Fruit fly (Drosophila melanogaster) whole organism, embryonic: ENCODE measurements around the gene glu.

Experiments
- Antp ChIP-seq: fragments of 200-800 bp; sonication (Bioruptor generic); optimal IDR thresholded peaks from 3 replicates; lab custom pipeline; 2016; ENCODE audit warnings: missing biosample characterization, missing genetic modification characterization
- CG10147 ChIP-seq: fragments of 200-800 bp; sonication (Bioruptor generic); optimal IDR thresholded peaks from 2 replicates; lab custom pipeline; 2019; ENCODE audit warnings: missing biosample characterization, mild to moderate bottlenecking, missing genetic modification characterization, moderate library complexity
- CG12236 ChIP-seq: fragments of 200-800 bp; sonication (Bioruptor generic); optimal IDR thresholded peaks from 2 replicates; lab custom pipeline; 2016; ENCODE audit warnings: missing biosample characterization, missing genetic modification characterization
- CG14050 ChIP-seq: fragments of 200-800 bp; sonication (Bioruptor generic); IDR thresholded peaks from 3 replicates; pipeline ENCODE4 v1.3.6; 2022; ENCODE audit warnings: missing biosample characterization, missing genetic modification characterization
- CG15696 ChIP-seq: fragments of 200-800 bp; sonication (Bioruptor generic); optimal IDR thresholded peaks from 2 replicates; lab custom pipeline; 2019; ENCODE audit warnings: missing biosample characterization, mild to moderate bottlenecking, missing genetic modification characterization, moderate library complexity
- CG1792 ChIP-seq: fragments of 200-800 bp; sonication (Bioruptor generic); optimal IDR thresholded peaks from 2 replicates; lab custom pipeline; 2016; ENCODE audit warnings: missing biosample characterization, missing genetic modification characterization
- CG18764 ChIP-seq: fragments of 200-800 bp; sonication (Bioruptor generic); optimal IDR thresholded peaks from 3 replicates; lab custom pipeline; 2016; ENCODE audit warnings: missing biosample characterization, missing genetic modification characterization
- CG2129 ChIP-seq: fragments of 200-800 bp; sonication (Bioruptor generic); IDR thresholded peaks from 2 replicates; pipeline ENCODE4 v1.3.6; 2022; ENCODE audit warnings: missing biosample characterization, missing genetic modification characterization; ENCODE audit not compliant: partially characterized antibody
- CG32532 ChIP-seq: fragments of 200-800 bp; sonication (Bioruptor generic); IDR thresholded peaks from 2 replicates; pipeline ENCODE4 v1.3.6; 2022; ENCODE audit warnings: missing biosample characterization, missing genetic modification characterization
- CG4282 ChIP-seq: fragments of 200-800 bp; sonication (Bioruptor generic); optimal IDR thresholded peaks from 2 replicates; lab custom pipeline; 2016; ENCODE audit warnings: missing biosample characterization, missing genetic modification characterization
- CG4820 ChIP-seq: fragments of 200-800 bp; sonication (Bioruptor generic); optimal IDR thresholded peaks from 3 replicates; lab custom pipeline; 2016; ENCODE audit warnings: missing biosample characterization, missing genetic modification characterization
- CG5953 ChIP-seq: fragments of 200-800 bp; sonication (Bioruptor generic); IDR thresholded peaks from 2 replicates; pipeline ENCODE4 v1.3.6; 2022; ENCODE audit warnings: missing biosample characterization, missing genetic modification characterization
- CG6175 ChIP-seq: fragments of 200-800 bp; sonication (Bioruptor generic); IDR thresholded peaks from 3 replicates; pipeline ENCODE4 v1.3.6; 2022; ENCODE audit warnings: missing biosample characterization, missing genetic modification characterization
- CG7745 ChIP-seq: fragments of 200-800 bp; sonication (Bioruptor generic); optimal IDR thresholded peaks from 2 replicates; lab custom pipeline; 2018; ENCODE audit warnings: missing biosample characterization, mild to moderate bottlenecking, missing genetic modification characterization, moderate library complexity
- CG7987 ChIP-seq: fragments of 200-800 bp; sonication (Bioruptor generic); optimal IDR thresholded peaks from 2 replicates; lab custom pipeline; 2018; ENCODE audit warnings: missing biosample characterization, mild to moderate bottlenecking, missing genetic modification characterization, moderate library complexity
- CG8089 ChIP-seq: fragments of 200-800 bp; sonication (Bioruptor generic); optimal IDR thresholded peaks from 3 replicates; lab custom pipeline; 2016; ENCODE audit warnings: missing biosample characterization, missing genetic modification characterization
- CG8281 ChIP-seq: fragments of 200-800 bp; sonication (Bioruptor generic); optimal IDR thresholded peaks from 2 replicates; lab custom pipeline; 2018; ENCODE audit warnings: missing biosample characterization, mild to moderate bottlenecking, missing genetic modification characterization, moderate library complexity
- CG8359 ChIP-seq: fragments of 200-800 bp; sonication (Bioruptor generic); optimal IDR thresholded peaks from 2 replicates; lab custom pipeline; 2017; ENCODE audit warnings: missing biosample characterization, mild to moderate bottlenecking, missing genetic modification characterization, borderline replicate concordance
- CG9215 ChIP-seq: fragments of 200-800 bp; sonication (Bioruptor generic); IDR thresholded peaks from 2 replicates; pipeline ENCODE4 v1.3.6; 2022; ENCODE audit warnings: missing biosample characterization, missing genetic modification characterization
- CHES-1-like ChIP-seq: fragments of 200-800 bp; sonication (Bioruptor generic); optimal IDR thresholded peaks from 2 replicates; lab custom pipeline; 2016; ENCODE audit warnings: missing biosample characterization, missing genetic modification characterization
- Dbx ChIP-seq: fragments of 200-800 bp; sonication (Bioruptor generic); IDR thresholded peaks from 3 replicates; pipeline ENCODE4 v1.3.6; 2022; ENCODE audit warnings: missing biosample characterization, missing genetic modification characterization
- Ets97D ChIP-seq: fragments of 200-800 bp; sonication (Bioruptor generic); optimal IDR thresholded peaks from 3 replicates; lab custom pipeline; 2016; ENCODE audit warnings: missing biosample characterization, missing genetic modification characterization
- Hand ChIP-seq: fragments of 200-800 bp; sonication (Bioruptor generic); optimal IDR thresholded peaks from 2 replicates; lab custom pipeline; 2017; ENCODE audit warnings: mild to moderate bottlenecking, missing biosample characterization, missing genetic modification reagents, missing genetic modification characterization
- Hr3 ChIP-seq: fragments of 200-800 bp; sonication (Bioruptor generic); optimal IDR thresholded peaks from 3 replicates; lab custom pipeline; 2016; ENCODE audit warnings: missing biosample characterization, missing genetic modification characterization
- Hsf ChIP-seq: fragments of 200-800 bp; sonication (Bioruptor generic); optimal IDR thresholded peaks from 3 replicates; lab custom pipeline; 2016; ENCODE audit warnings: missing biosample characterization, missing genetic modification characterization
- NC2β ChIP-seq: fragments of 200-800 bp; sonication (Bioruptor generic); optimal IDR thresholded peaks from 2 replicates; lab custom pipeline; 2016; ENCODE audit warnings: missing biosample characterization, missing genetic modification characterization
- Rfx ChIP-seq: fragments of 200-800 bp; sonication (Bioruptor generic); IDR thresholded peaks from 2 replicates; pipeline ENCODE4 v1.3.6; 2022; ENCODE audit warnings: missing biosample characterization, missing genetic modification characterization
- Sry-β ChIP-seq: fragments of 200-800 bp; sonication (Bioruptor generic); optimal IDR thresholded peaks from 2 replicates; lab custom pipeline; 2018; ENCODE audit warnings: missing biosample characterization, mild to moderate bottlenecking, missing genetic modification characterization, moderate library complexity
- Stat92E ChIP-seq, 3 experiments: fragments of >200 bp in 2 of 3; fragments of 200-800 bp in 1 of 3; sonication (Bioruptor generic) in 1 of 3; optimal IDR thresholded peaks; 2 replicates each; lab custom pipeline; 2017 to 2019; ENCODE audit warnings: missing biosample characterization in 3 of 3, missing genetic modification characterization in 3 of 3, mild to moderate bottlenecking in 1 of 3, moderate library complexity in 1 of 3
- aop ChIP-seq: fragments of 200-800 bp; sonication (Bioruptor generic); IDR thresholded peaks from 2 replicates; pipeline ENCODE4 v1.3.6; 2022; ENCODE audit warnings: missing biosample characterization, missing genetic modification characterization
- bab2 ChIP-seq: fragments of 200-800 bp; sonication (Bioruptor generic); optimal IDR thresholded peaks from 2 replicates; lab custom pipeline; 2016; ENCODE audit warnings: missing biosample characterization, missing genetic modification characterization
- bsh ChIP-seq, 2 experiments: fragments of 200-800 bp; sonication (Bioruptor generic); optimal IDR thresholded peaks; 2 replicates each; lab custom pipeline; 2017 to 2018; ENCODE audit warnings: mild to moderate bottlenecking in 2 of 2, missing biosample characterization in 2 of 2, missing genetic modification characterization in 2 of 2, moderate library complexity in 1 of 2
- caup ChIP-seq: fragments of 200-800 bp; sonication (Bioruptor generic); optimal IDR thresholded peaks from 3 replicates; lab custom pipeline; 2017; ENCODE audit warnings: missing biosample characterization, mild to moderate bottlenecking, missing genetic modification characterization, moderate library complexity; ENCODE audit not compliant: severe bottlenecking
- chif ChIP-seq, 2 experiments: fragments of 200-800 bp; sonication (Bioruptor generic); optimal IDR thresholded peaks; 3 replicates each; lab custom pipeline; 2016; ENCODE audit warnings: missing biosample characterization in 2 of 2, missing genetic modification characterization in 2 of 2
- gcm2 ChIP-seq: fragments of 200-800 bp; sonication (Bioruptor generic); optimal IDR thresholded peaks from 2 replicates; lab custom pipeline; 2016; ENCODE audit warnings: missing biosample characterization, missing genetic modification characterization
- gem ChIP-seq: fragments of 200-800 bp; sonication (Bioruptor generic); optimal IDR thresholded peaks from 2 replicates; lab custom pipeline; 2019; ENCODE audit warnings: missing biosample characterization, mild to moderate bottlenecking, missing genetic modification characterization, moderate library complexity
- gt ChIP-seq: fragments of 200-800 bp; sonication (Bioruptor generic); IDR thresholded peaks from 2 replicates; pipeline ENCODE4 v1.3.6; 2022; ENCODE audit warnings: missing biosample characterization, missing genetic modification characterization
- klu ChIP-seq: fragments of 200-800 bp; sonication (Bioruptor generic); IDR thresholded peaks from 2 replicates; pipeline ENCODE4 v1.3.6; 2022; ENCODE audit warnings: missing biosample characterization, missing genetic modification characterization
- oc ChIP-seq: fragments of 200-800 bp; sonication (Bioruptor generic); optimal IDR thresholded peaks from 2 replicates; lab custom pipeline; 2018; ENCODE audit warnings: missing biosample characterization, mild to moderate bottlenecking, missing genetic modification characterization, moderate library complexity
- salm ChIP-seq: fragments of 200-800 bp; sonication (Bioruptor generic); optimal IDR thresholded peaks from 2 replicates; lab custom pipeline; 2018; ENCODE audit warnings: missing biosample characterization, mild to moderate bottlenecking, missing genetic modification characterization
- schlank ChIP-seq: fragments of 200-800 bp; sonication (Bioruptor generic); optimal IDR thresholded peaks from 2 replicates; lab custom pipeline; 2018; ENCODE audit warnings: missing biosample characterization, mild to moderate bottlenecking, missing genetic modification characterization
- shn ChIP-seq: fragments of 200-800 bp; sonication (Bioruptor generic); optimal IDR thresholded peaks from 3 replicates; lab custom pipeline; 2016; ENCODE audit warnings: missing biosample characterization, missing genetic modification characterization
- tin ChIP-seq: fragments of 200-800 bp; sonication (Bioruptor generic); optimal IDR thresholded peaks from 3 replicates; lab custom pipeline; 2016; ENCODE audit warnings: missing biosample characterization, missing genetic modification characterization
- tio ChIP-seq: fragments of 200-800 bp; sonication (Bioruptor generic); optimal IDR thresholded peaks from 2 replicates; lab custom pipeline; 2017; ENCODE audit warnings: missing biosample characterization, missing genetic modification characterization, inconsistent platforms
- ttk ChIP-seq: fragments of 200-800 bp; sonication (Bioruptor generic); IDR thresholded peaks from 2 replicates; pipeline ENCODE4 v2.1.2; 2022; ENCODE audit warnings: missing biosample characterization, missing genetic modification characterization
- tup ChIP-seq: fragments of 200-800 bp; sonication (Bioruptor generic); optimal IDR thresholded peaks from 2 replicates; lab custom pipeline; 2016; ENCODE audit warnings: missing biosample characterization, mild to moderate bottlenecking, missing genetic modification characterization, moderate library complexity
- wek ChIP-seq: fragments of 200-800 bp; sonication (Bioruptor generic); optimal IDR thresholded peaks from 3 replicates; lab custom pipeline; 2018; ENCODE audit warnings: missing biosample characterization, mild to moderate bottlenecking, missing genetic modification characterization, moderate library complexity
- z ChIP-seq: fragments of 200-800 bp; sonication (Bioruptor generic); IDR thresholded peaks from 3 replicates; pipeline ENCODE4 v1.3.6; 2022; ENCODE audit warnings: missing biosample characterization, missing genetic modification characterization

Gene glu

dm6 chr2L:16715841-16716701, 22.1 kb downstream of the glu start, which contains the start of the genes Cyt-c-d and CG31808 (continued):
- TF ChIP-seq CG4282 (peak; percentile 67), CG10147 (peak; percentile 85), CG15696 (tag; lab: Kevin White, UChicago) (peak; percentile 77), Hr3 (GFP tag; lab: Kevin White, UChicago) (peak; percentile 96), CG6175 (peak; percentile 97), CG7745 (tag; lab: Kevin White, UChicago) (peak; percentile 59), CG2129 (no peak), CG5953 (GFP tag; lab: Robert Waterston, UW) (peak; percentile 96), tup (GFP tag; lab: Kevin White, UChicago) (peak; percentile 92), shn (peak; percentile 87), Ets97D (GFP tag; lab: Kevin White, UChicago) (peak; percentile 84), salm (tag; lab: Kevin White, UChicago) (peak; percentile 98), wek (GFP tag; lab: Kevin White, UChicago) (peak; percentile 84), tio (GFP tag; lab: Kevin White, UChicago) (peak; percentile 96), gem (tag; lab: Kevin White, UChicago) (peak; percentile 99), klu (GFP tag; lab: Robert Waterston, UW) (peak; percentile 87), CHES-1-like (peak; percentile 80), CG18764 (GFP tag; lab: Kevin White, UChicago) (peak; percentile 94), bab2 (GFP tag; lab: Kevin White, UChicago) (peak; percentile 92), Stat92E (GFP tag; optimal IDR thresholded peaks at IDR 0.05; lab: Kevin White, UChicago) (peak in 1 of 3 experiments; percentile 92), Rfx (GFP tag; lab: Robert Waterston, UW) (peak; percentile 94), CG8089 (GFP tag; lab: Kevin White, UChicago) (peak; percentile 87), bsh (GFP tag; optimal IDR thresholded peaks at IDR 0.05; lab: Kevin White, UChicago) (peak; percentile 97 to 99), CG14050 (peak; percentile 98), CG1792 (GFP tag; lab: Kevin White, UChicago) (peak; percentile 90), CG32532 (peak; percentile 94), CG7987 (GFP tag; lab: Kevin White, UChicago) (peak; percentile 83), CG8281 (peak; percentile 87), caup (GFP tag; lab: Kevin White, UChicago) (peak; percentile 95), z (GFP tag; lab: Robert Waterston, UW) (peak; percentile 74), chif (GFP tag; optimal IDR thresholded peaks at IDR 0.05; lab: Kevin White, UChicago) (peak; percentile 94 to 96), NC2β (GFP tag; lab: Kevin White, UChicago) (peak; percentile 92), ttk (GFP tag; lab: Robert Waterston, UW) (peak; percentile 99), Hand (GFP tag; lab: Kevin White, UChicago) (peak; percentile 96), schlank (peak; percentile 70), Antp (peak; percentile 77), aop (GFP tag; lab: Robert Waterston, UW) (peak; percentile 90), Dbx (GFP tag; lab: Robert Waterston, UW) (peak; percentile 90), gcm2 (GFP tag; lab: Kevin White, UChicago) (peak; percentile 93), CG12236 (peak; percentile 85), Hsf (GFP tag; lab: Kevin White, UChicago) (peak; percentile 98), CG9215 (GFP tag; lab: Robert Waterston, UW) (peak; percentile 87), CG8359 (GFP tag; lab: Kevin White, UChicago) (peak; percentile 92), gt (GFP tag; lab: Robert Waterston, UW) (peak; percentile 95), oc (tag; lab: Kevin White, UChicago) (peak; percentile 99), Sry-β (GFP tag; lab: Kevin White, UChicago) (peak; percentile 73), CG4820 (GFP tag; lab: Kevin White, UChicago) (peak; percentile 95), tin (GFP tag; lab: Kevin White, UChicago) (peak; percentile 95)
